Fruit fly (Drosophila melanogaster) Kc167 (cell line): ENCODE data around the gene Ada2a.

Source experiments
- Myc ChIP-seq: fragments of >200 bp; optimal IDR thresholded peaks from 2 replicates; lab custom pipeline; 2017; ENCODE audit warnings: missing external identifiers
- Sin3A ChIP-seq: fragments of >200 bp; optimal IDR thresholded peaks from 2 replicates; lab custom pipeline; 2018; ENCODE audit warnings: missing external identifiers
- h ChIP-seq: fragments of >200 bp; optimal IDR thresholded peaks from 3 replicates; lab custom pipeline; 2018; ENCODE audit warnings: missing external identifiers
- insv ChIP-seq: fragments of >200 bp; optimal IDR thresholded peaks from 3 replicates; lab custom pipeline; 2018; ENCODE audit warnings: missing external identifiers
- psq ChIP-seq: fragments of >200 bp; optimal IDR thresholded peaks from 2 replicates; lab custom pipeline; 2017; ENCODE audit warnings: missing external identifiers
- ttk ChIP-seq: sonication (Bioruptor generic); optimal IDR thresholded peaks from 2 replicates; lab custom pipeline; 2017; ENCODE audit warnings: missing external identifiers

dm6 chr3R:18223434-18223833 lies 31.9 kb downstream of the Ada2a start, which contains the start of the genes mTerf5 and Non3:
- TF ChIP-seq ttk (lab: Kevin White, UChicago) (no peak), psq (lab: Kevin White, UChicago) (no peak), insv (no peak), h (lab: Kevin White, UChicago) (no peak), Sin3A (lab: Kevin White, UChicago) (no peak), Myc (no peak)
